Worm (Caenorhabditis elegans) whole organism, L2 larva: ENCODE data around the gene chmp-7.
A peak's percentile ranks its signal among the peaks of the same experiment; 100 is the strongest.

Experiments used
- F13H6.1 ChIP-seq: sonication (generic microtip); optimal IDR thresholded peaks from 2 replicates; lab custom pipeline; 2016; ENCODE audit warnings: missing genetic modification characterization, missing compliant biosample characterization
- R02D3.7 ChIP-seq: fragments of 150-350 bp; optimal IDR thresholded peaks from 2 replicates; lab custom pipeline; 2014; ENCODE audit warnings: missing biosample characterization, missing genetic modification characterization
- ZK546.5 ChIP-seq: sonication (generic microtip); optimal IDR thresholded peaks from 2 replicates; lab custom pipeline; 2017; ENCODE audit warnings: missing biosample characterization, missing genetic modification characterization
- nhr-237 ChIP-seq: fragments of 150-350 bp; optimal IDR thresholded peaks from 2 replicates; lab custom pipeline; 2014; ENCODE audit warnings: missing biosample characterization, missing genetic modification characterization
- nhr-25 ChIP-seq: fragments of 150-350 bp; sonication (generic microtip); optimal IDR thresholded peaks from 3 replicates; lab custom pipeline; 2014; ENCODE audit warnings: missing biosample characterization, missing genetic modification characterization
- nhr-6 ChIP-seq: fragments of 150-350 bp; optimal IDR thresholded peaks from 2 replicates; lab custom pipeline; 2014; ENCODE audit warnings: missing biosample characterization, missing genetic modification characterization
- nhr-77 ChIP-seq: fragments of 150-350 bp; optimal IDR thresholded peaks from 2 replicates; lab custom pipeline; 2014; ENCODE audit warnings: missing biosample characterization, missing genetic modification characterization
- unc-39 ChIP-seq: fragments of 150-350 bp; optimal IDR thresholded peaks from 2 replicates; lab custom pipeline; 2014; ENCODE audit warnings: missing biosample characterization, missing genetic modification characterization
- unc-62 ChIP-seq: fragments of 150-350 bp; optimal IDR thresholded peaks from 2 replicates; lab custom pipeline; 2014; ENCODE audit warnings: missing biosample characterization, missing genetic modification reagents, missing genetic modification characterization

- TF ChIP-seq R02D3.7 (tag; lab: Kevin White, UChicago) (no peak), nhr-77 (tag; lab: Kevin White, UChicago) (no peak), ZK546.5 (tag; lab: Kevin White, UChicago) (no peak), unc-39 (no peak), unc-62 (no peak), F13H6.1 (tag; lab: Kevin White, UChicago) (no peak), nhr-6 (tag; lab: Kevin White, UChicago) (peak; percentile 20), nhr-237 (tag; lab: Kevin White, UChicago) (no peak), nhr-25 (tag; lab: Kevin White, UChicago) (peak; percentile 21)
Measured at ce11 chrII:9064437-9064836, 9.7 kb downstream of the chmp-7 start.
